Worm (Caenorhabditis elegans) whole organism, early embryonic: ENCODE measurements around the gene mec-10.

Experiments used
- B0310.2 ChIP-seq: sonication (generic microtip); optimal IDR thresholded peaks from 2 replicates; lab custom pipeline; 2016; ENCODE audit warnings: mild to moderate bottlenecking, missing genetic modification characterization, missing compliant biosample characterization
- F13C5.2 ChIP-seq: sonication (generic microtip); optimal IDR thresholded peaks from 2 replicates; lab custom pipeline; 2017; ENCODE audit warnings: mild to moderate bottlenecking, missing genetic modification characterization, inconsistent platforms, missing compliant biosample characterization
- ama-1 ChIP-seq: fragments of 150-350 bp; optimal IDR thresholded peaks from 2 replicates; lab custom pipeline; 2014
- ets-7 ChIP-seq: sonication (generic microtip); optimal IDR thresholded peaks from 2 replicates; lab custom pipeline; 2016; ENCODE audit warnings: missing genotype, missing genetic modification characterization, missing compliant biosample characterization
- flt-1 ChIP-seq: fragments of 200-800 bp; sonication (Bioruptor generic); IDR thresholded peaks from 2 replicates; pipeline ENCODE4 v1.3.6; 2022; ENCODE audit warnings: missing genetic modification characterization, missing compliant biosample characterization
- hmbx-1 ChIP-seq: sonication (generic microtip); optimal IDR thresholded peaks from 2 replicates; lab custom pipeline; 2016; ENCODE audit warnings: mild to moderate bottlenecking, missing genetic modification characterization, missing compliant biosample characterization
- hmg-4 ChIP-seq: fragments of 200-800 bp; sonication (Bioruptor generic); optimal IDR thresholded peaks from 2 replicates; lab custom pipeline; 2018; ENCODE audit warnings: mild to moderate bottlenecking, missing genetic modification characterization, missing compliant biosample characterization
- pes-1 ChIP-seq: fragments of 200-800 bp; sonication (Bioruptor generic); IDR thresholded peaks from 2 replicates; pipeline ENCODE4 v1.3.6; 2022; ENCODE audit warnings: missing genetic modification reagents, missing genetic modification characterization, missing compliant biosample characterization

ce11 chrX:8459789-8460188, 10.3 kb downstream of the mec-10 start:
- TF ChIP-seq hmg-4 (no peak), hmbx-1 (no peak), ama-1 (no peak), B0310.2 (tag; lab: Kevin White, UChicago) (no peak), pes-1 (GFP tag; lab: Robert Waterston, UW) (no peak), F13C5.2 (no peak), flt-1 (GFP tag; lab: Robert Waterston, UW) (no peak), ets-7 (tag; lab: Kevin White, UChicago) (no peak)
